Fruit fly (Drosophila melanogaster): Measurements from ENCODE around the gene Sirt7.
A peak's percentile ranks its signal among the peaks of the same experiment; 100 is the strongest.

Sirt7 gene

DNA sequence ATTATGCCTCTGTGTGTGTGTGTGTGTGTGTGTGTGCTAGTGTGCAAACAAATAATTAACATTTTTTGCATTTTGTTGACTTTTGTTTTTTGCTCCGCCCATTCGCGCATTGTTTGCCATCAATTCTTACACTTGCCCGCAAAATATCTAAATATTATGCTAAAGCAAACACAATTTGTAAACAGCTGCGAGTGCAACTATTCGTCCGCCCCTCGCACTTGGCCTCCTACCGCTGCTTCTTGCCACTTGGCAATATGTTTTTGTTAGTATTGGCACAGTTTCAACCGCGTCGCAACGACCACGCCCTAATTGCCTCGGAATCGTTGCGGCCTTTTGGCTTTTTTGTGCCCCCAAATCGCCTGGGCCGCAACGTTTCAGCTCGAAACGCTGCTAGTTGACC, 21.8 kb downstream of the Sirt7 start:
- TF ChIP-seq CG32121 (GFP tag; IDR thresholded peaks at IDR 0.05) (peak; percentile 63; the same call in 1 of the 2 replicates), CG15710 (tag; optimal IDR thresholded peaks at IDR 0.05) (no peak)

DNA sequence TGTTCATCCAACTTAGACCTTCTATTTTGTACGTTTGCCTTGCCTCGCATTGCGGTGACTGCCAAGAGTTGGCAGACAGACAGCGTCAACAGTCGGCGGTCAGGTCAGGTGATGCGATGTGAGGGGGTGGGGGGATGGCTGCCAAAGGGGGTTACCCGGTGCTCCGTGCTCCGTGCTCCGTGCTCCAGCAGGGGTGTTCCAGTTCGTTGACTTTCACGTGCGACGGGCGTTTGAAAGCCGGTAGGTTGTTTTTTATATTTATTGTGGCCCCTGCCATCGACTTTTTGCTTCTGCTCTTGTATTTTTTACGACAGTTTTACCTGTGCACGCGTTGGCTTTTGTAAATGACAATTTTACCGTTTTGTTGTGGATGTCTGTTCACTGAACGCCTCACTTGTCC, 26.3 kb downstream of the Sirt7 start:
- no peak for TF ChIP-seq CG17806 (tag; optimal IDR thresholded peaks at IDR 0.05)
- TF ChIP-seq rn (GFP tag; IDR thresholded peaks at IDR 0.05), result no peak
- no peak for TF ChIP-seq CG32121 (GFP tag; IDR thresholded peaks at IDR 0.05)
- peak; percentile 70; the same call in 2 of the 3 replicates for TF ChIP-seq CG4496 (GFP tag; IDR thresholded peaks at IDR 0.05)
- TF ChIP-seq Snoo (tag; optimal IDR thresholded peaks at IDR 0.05), result no peak
- no peak for TF ChIP-seq CG14655 (GFP tag; optimal IDR thresholded peaks at IDR 0.05)
- TF ChIP-seq CG9948 (tag; optimal IDR thresholded peaks at IDR 0.05), result no peak
- no peak for TF ChIP-seq D1 (tag; optimal IDR thresholded peaks at IDR 0.05)
- no peak for TF ChIP-seq CG8301 (tag; optimal IDR thresholded peaks at IDR 0.05)
- 0 out of 3 replicates have a peak, but pooled peaks have one; percentile 31 for TF ChIP-seq fd96Ca (GFP tag; IDR thresholded peaks at IDR 0.05)
- peak; percentile 45 for TF ChIP-seq EcR (GFP tag; optimal IDR thresholded peaks at IDR 0.05)
- TF ChIP-seq gl (tag; optimal IDR thresholded peaks at IDR 0.05), result no peak
- TF ChIP-seq Pif1A (GFP tag; optimal IDR thresholded peaks at IDR 0.05), result no peak
- TF ChIP-seq CG34367 (tag; optimal IDR thresholded peaks at IDR 0.05), result no peak
- TF ChIP-seq CG15710 (tag; optimal IDR thresholded peaks at IDR 0.05), result no peak
- peak; percentile 35 for TF ChIP-seq CG13204 (GFP tag; optimal IDR thresholded peaks at IDR 0.05)
- 0 out of 2 replicates have a peak, but pooled peaks have one; percentile 26 for TF ChIP-seq Ets98B (GFP tag; IDR thresholded peaks at IDR 0.05)
- TF ChIP-seq CG12605 (GFP tag; IDR thresholded peaks at IDR 0.05), result no peak
- TF ChIP-seq CG10348 (GFP tag; IDR thresholded peaks at IDR 0.05), result no peak
- no peak for TF ChIP-seq Pif1B (GFP tag; optimal IDR thresholded peaks at IDR 0.05)
- TF ChIP-seq CG8159 (tag; optimal IDR thresholded peaks at IDR 0.05), result no peak

DNA sequence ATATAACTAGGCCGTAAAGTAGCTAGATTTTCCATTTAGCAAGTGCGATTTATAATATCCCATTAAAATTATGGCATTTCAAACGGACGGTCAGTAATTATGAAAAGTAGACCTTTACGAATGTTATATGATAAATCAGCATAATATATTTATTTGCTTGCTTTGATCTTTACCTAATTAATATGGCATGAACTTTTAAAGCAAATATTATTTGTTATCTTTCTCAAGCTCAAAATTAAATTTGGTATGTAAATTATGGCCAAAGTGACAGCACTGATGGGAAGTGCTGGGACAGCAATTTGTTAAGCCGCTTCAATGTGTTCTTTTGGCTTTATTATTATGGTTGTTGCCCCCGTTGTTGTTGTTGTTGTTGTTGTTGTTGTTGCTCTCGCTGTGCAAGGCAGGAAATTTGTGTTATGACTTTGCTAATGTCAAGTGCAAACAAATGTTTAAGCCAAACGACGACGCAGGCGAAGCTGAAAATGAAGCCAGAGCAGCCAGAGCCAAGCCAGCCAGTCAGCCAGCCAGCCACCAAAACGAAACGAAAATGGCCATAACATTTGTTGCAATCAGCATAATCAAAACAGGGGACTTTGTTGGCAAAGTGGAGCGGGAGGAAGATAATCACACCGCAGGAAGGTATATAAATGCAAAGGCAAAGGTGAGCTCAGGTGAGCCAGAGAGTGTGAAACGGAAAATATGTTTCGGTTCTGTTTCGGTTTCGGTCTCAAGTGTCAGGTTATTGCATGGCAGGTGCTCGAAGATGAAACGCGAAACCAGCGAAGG, 27.0 kb downstream of the Sirt7 start:
- TF ChIP-seq CG14655 (GFP tag; optimal IDR thresholded peaks at IDR 0.05), result peak; percentile 10
- peak; percentile 6 for TF ChIP-seq CG15710 (tag; optimal IDR thresholded peaks at IDR 0.05)
- no peak for TF ChIP-seq CG34367 (tag; optimal IDR thresholded peaks at IDR 0.05)
- TF ChIP-seq CG8301 (tag; optimal IDR thresholded peaks at IDR 0.05), result no peak
- TF ChIP-seq CG8159 (tag; optimal IDR thresholded peaks at IDR 0.05), result peak; percentile 11

DNA sequence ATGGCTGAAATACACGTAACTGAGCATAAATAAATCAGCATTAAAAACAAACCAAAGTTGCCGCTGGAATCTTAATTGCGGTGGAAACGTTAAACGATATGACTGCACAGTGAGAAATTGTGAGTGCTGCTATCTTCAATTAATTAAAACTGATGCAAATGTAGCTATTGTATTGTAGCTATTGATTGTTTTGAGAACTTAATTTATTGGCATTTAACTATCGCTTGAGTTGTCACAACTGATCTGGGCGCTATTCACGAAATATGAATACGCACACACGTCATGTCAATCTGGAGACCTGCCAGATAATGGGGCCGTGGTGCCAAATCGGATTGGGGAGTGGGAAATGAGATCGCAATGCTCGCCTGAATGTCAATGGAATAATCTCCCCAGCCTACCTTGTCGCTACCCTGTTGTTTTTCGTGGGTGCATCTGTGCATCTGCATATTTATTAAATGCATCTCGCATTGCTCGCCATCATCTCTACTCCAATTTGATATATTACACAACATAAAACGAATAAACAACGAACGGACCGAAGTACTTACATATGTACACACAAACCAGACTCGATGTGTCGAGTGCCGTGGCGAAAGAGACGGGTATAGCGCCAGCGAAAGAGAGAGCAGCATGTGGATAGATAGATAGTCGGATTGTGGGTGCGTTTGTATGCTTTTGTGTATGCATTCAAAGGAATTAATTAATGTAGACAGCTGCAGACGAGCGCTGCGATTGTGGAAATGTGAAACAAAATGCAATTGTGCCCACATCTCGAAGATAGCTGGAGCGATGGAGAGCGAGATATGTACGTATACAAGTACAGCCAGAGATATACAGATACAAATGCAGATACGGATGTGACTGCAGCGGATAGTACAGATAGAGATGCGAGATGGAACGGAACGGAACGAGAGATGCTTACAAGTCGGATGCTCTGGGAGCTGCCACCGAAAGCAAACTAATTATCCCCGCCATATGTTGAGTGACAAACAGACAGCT, 28.0 kb downstream of the Sirt7 start:
- TF ChIP-seq CG14655 (GFP tag; optimal IDR thresholded peaks at IDR 0.05) (peak; percentile 29), CG8301 (tag; optimal IDR thresholded peaks at IDR 0.05) (peak; percentile 28), CG32121 (GFP tag; IDR thresholded peaks at IDR 0.05) (no peak), CG12605 (GFP tag; IDR thresholded peaks at IDR 0.05) (peak; percentile 17; the same call in 1 of the 2 replicates), CG10348 (GFP tag; IDR thresholded peaks at IDR 0.05) (no peak), CG17806 (tag; optimal IDR thresholded peaks at IDR 0.05) (peak; percentile 50), EcR (GFP tag; optimal IDR thresholded peaks at IDR 0.05) (peak; percentile 31), D1 (tag; optimal IDR thresholded peaks at IDR 0.05) (no peak), rn (GFP tag; IDR thresholded peaks at IDR 0.05) (no peak), CG4496 (GFP tag; IDR thresholded peaks at IDR 0.05) (no peak), gl (tag; optimal IDR thresholded peaks at IDR 0.05) (no peak), Pif1A (GFP tag; optimal IDR thresholded peaks at IDR 0.05) (peak; percentile 24), Ets98B (GFP tag; IDR thresholded peaks at IDR 0.05) (no peak), CG8159 (tag; optimal IDR thresholded peaks at IDR 0.05) (peak; percentile 58), CG34367 (tag; optimal IDR thresholded peaks at IDR 0.05) (no peak), fd96Ca (GFP tag; IDR thresholded peaks at IDR 0.05) (no peak), CG9948 (tag; optimal IDR thresholded peaks at IDR 0.05) (peak; percentile 45), Pif1B (GFP tag; optimal IDR thresholded peaks at IDR 0.05) (peak; percentile 39), Snoo (tag; optimal IDR thresholded peaks at IDR 0.05) (no peak), CG15710 (tag; optimal IDR thresholded peaks at IDR 0.05) (peak; percentile 33), CG13204 (GFP tag; optimal IDR thresholded peaks at IDR 0.05) (no peak)

DNA sequence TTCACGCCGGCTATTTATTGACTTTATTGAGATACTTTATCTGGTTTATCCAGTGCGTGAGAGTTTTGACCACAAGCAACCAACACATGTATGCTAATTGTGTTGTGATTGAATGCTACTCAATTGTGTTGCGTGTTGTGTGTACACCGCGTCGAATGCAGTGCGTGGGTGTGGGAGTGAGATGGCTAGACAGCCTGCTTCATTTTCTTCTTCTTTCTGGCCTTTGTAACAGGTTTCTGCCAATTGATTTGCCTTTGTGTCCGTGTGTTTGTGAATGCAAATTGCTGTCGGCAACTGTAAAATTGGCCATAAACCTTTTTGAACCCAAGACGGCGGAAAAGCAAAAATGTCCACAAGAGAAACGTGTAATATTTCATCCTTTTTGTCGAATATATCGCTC, 31.2 kb downstream of the Sirt7 start:
- TF ChIP-seq CG12605 (GFP tag; IDR thresholded peaks at IDR 0.05), result no peak
- TF ChIP-seq Pif1A (GFP tag; optimal IDR thresholded peaks at IDR 0.05), result no peak
- TF ChIP-seq CG14655 (GFP tag; optimal IDR thresholded peaks at IDR 0.05), result no peak
- no peak for TF ChIP-seq CG15710 (tag; optimal IDR thresholded peaks at IDR 0.05)
- no peak for TF ChIP-seq CG17806 (tag; optimal IDR thresholded peaks at IDR 0.05)
- TF ChIP-seq Ets98B (GFP tag; IDR thresholded peaks at IDR 0.05), result no peak
- TF ChIP-seq CG8301 (tag; optimal IDR thresholded peaks at IDR 0.05), result no peak
- no peak for TF ChIP-seq D1 (tag; optimal IDR thresholded peaks at IDR 0.05)
- TF ChIP-seq CG32121 (GFP tag; IDR thresholded peaks at IDR 0.05), result no peak
- no peak for TF ChIP-seq EcR (GFP tag; optimal IDR thresholded peaks at IDR 0.05)
- no peak for TF ChIP-seq CG34367 (tag; optimal IDR thresholded peaks at IDR 0.05)
- TF ChIP-seq CG9948 (tag; optimal IDR thresholded peaks at IDR 0.05), result no peak
